Fruit fly (Drosophila melanogaster) whole organism, pupa: Measurements from ENCODE around the gene CG12219.

Experiments used
- CG10348 ChIP-seq: fragments of 200-800 bp; sonication (Bioruptor generic); IDR thresholded peaks from 2 replicates; pipeline ENCODE4 v1.3.6; 2022; ENCODE audit warnings: missing biosample characterization, missing genetic modification characterization
- CG12605 ChIP-seq: fragments of 200-800 bp; sonication (Bioruptor generic); IDR thresholded peaks from 2 replicates; pipeline ENCODE4 v1.3.6; 2022; ENCODE audit warnings: missing biosample characterization, missing genetic modification characterization
- CG13204 ChIP-seq: fragments of 200-800 bp; sonication (Bioruptor generic); optimal IDR thresholded peaks from 2 replicates; lab custom pipeline; 2018; ENCODE audit warnings: missing biosample characterization, mild to moderate bottlenecking, missing genetic modification characterization, moderate library complexity
- CG14655 ChIP-seq: fragments of 200-800 bp; sonication (Bioruptor generic); optimal IDR thresholded peaks from 3 replicates; lab custom pipeline; 2017; ENCODE audit warnings: mild to moderate bottlenecking, missing biosample characterization, missing genetic modification reagents, missing genetic modification characterization
- CG15710 ChIP-seq: fragments of 200-800 bp; sonication (Bioruptor generic); optimal IDR thresholded peaks from 2 replicates; lab custom pipeline; 2018; ENCODE audit warnings: missing biosample characterization, mild to moderate bottlenecking, missing genetic modification characterization, moderate library complexity
- CG17806 ChIP-seq: fragments of 200-800 bp; sonication (Bioruptor generic); optimal IDR thresholded peaks from 2 replicates; lab custom pipeline; 2018; ENCODE audit warnings: missing biosample characterization, mild to moderate bottlenecking, missing genetic modification characterization, moderate library complexity
- CG32121 ChIP-seq: fragments of 200-800 bp; sonication (Bioruptor generic); IDR thresholded peaks from 2 replicates; pipeline ENCODE4 v1.3.6; 2022; ENCODE audit warnings: missing biosample characterization, missing genetic modification characterization
- CG34367 ChIP-seq: fragments of 200-800 bp; sonication (Bioruptor generic); optimal IDR thresholded peaks from 2 replicates; lab custom pipeline; 2018; ENCODE audit warnings: missing biosample characterization, mild to moderate bottlenecking, missing genetic modification characterization
- CG4496 ChIP-seq: fragments of 200-800 bp; sonication (Bioruptor generic); IDR thresholded peaks from 3 replicates; pipeline ENCODE4 v1.3.6; 2022; ENCODE audit warnings: missing biosample characterization, missing genetic modification characterization
- CG8159 ChIP-seq: fragments of 200-800 bp; sonication (Bioruptor generic); optimal IDR thresholded peaks from 3 replicates; lab custom pipeline; 2018; ENCODE audit warnings: missing biosample characterization, mild to moderate bottlenecking, missing genetic modification characterization, moderate library complexity
- CG8301 ChIP-seq: fragments of 200-800 bp; sonication (Bioruptor generic); optimal IDR thresholded peaks from 2 replicates; lab custom pipeline; 2018; ENCODE audit warnings: missing biosample characterization, mild to moderate bottlenecking, missing genetic modification characterization
- CG9948 ChIP-seq: fragments of 200-800 bp; sonication (Bioruptor generic); optimal IDR thresholded peaks from 2 replicates; lab custom pipeline; 2018; ENCODE audit warnings: missing biosample characterization, mild to moderate bottlenecking, missing genetic modification characterization, moderate library complexity
- D1 ChIP-seq: fragments of 200-800 bp; sonication (Bioruptor generic); optimal IDR thresholded peaks from 2 replicates; lab custom pipeline; 2018; ENCODE audit warnings: missing biosample characterization, mild to moderate bottlenecking, missing genetic modification characterization, moderate library complexity
- EcR ChIP-seq: fragments of 200-800 bp; sonication (Bioruptor generic); optimal IDR thresholded peaks from 3 replicates; lab custom pipeline; 2019; ENCODE audit warnings: missing biosample characterization, missing genetic modification characterization, mild to moderate bottlenecking, moderate library complexity, missing genetic modification reagents
- Ets98B ChIP-seq: fragments of 200-800 bp; sonication (Bioruptor generic); IDR thresholded peaks from 2 replicates; pipeline ENCODE4 v1.3.6; 2022; ENCODE audit warnings: missing biosample characterization, missing genetic modification characterization
- Pif1A ChIP-seq: fragments of 200-800 bp; sonication (Bioruptor generic); optimal IDR thresholded peaks from 3 replicates; lab custom pipeline; 2016; ENCODE audit warnings: missing biosample characterization, missing genetic modification characterization
- Pif1B ChIP-seq: fragments of 200-800 bp; sonication (Bioruptor generic); optimal IDR thresholded peaks from 3 replicates; lab custom pipeline; 2016; ENCODE audit warnings: missing biosample characterization, missing genetic modification characterization
- Snoo ChIP-seq: fragments of 200-800 bp; sonication (Bioruptor generic); optimal IDR thresholded peaks from 3 replicates; lab custom pipeline; 2017; ENCODE audit warnings: missing biosample characterization, mild to moderate bottlenecking, missing genetic modification characterization, inconsistent platforms
- fd96Ca ChIP-seq: fragments of 200-800 bp; sonication (Bioruptor generic); IDR thresholded peaks from 3 replicates; pipeline ENCODE4 v1.3.6; 2022; ENCODE audit warnings: missing biosample characterization, missing genetic modification characterization
- gl ChIP-seq: fragments of 200-800 bp; sonication (Bioruptor generic); optimal IDR thresholded peaks from 2 replicates; lab custom pipeline; 2018; ENCODE audit warnings: missing biosample characterization, mild to moderate bottlenecking, missing genetic modification characterization
- rn ChIP-seq: fragments of 200-800 bp; sonication (Bioruptor generic); IDR thresholded peaks from 2 replicates; pipeline ENCODE4 v1.3.6; 2022; ENCODE audit warnings: missing biosample characterization, missing genetic modification characterization

The CG12219 gene

dm6 chrX:6267187-6267711 is 33.8 kb downstream of the CG12219 start, which contains the start of gene schlank:
schlank (minus strand) TSS chrX:6267228.
- TF ChIP-seq CG10348 (GFP tag; lab: Robert Waterston, UW) (no peak), rn (GFP tag; lab: Robert Waterston, UW) (0 out of 2 replicates have a peak, but pooled peaks have one; percentile 31), Pif1B (GFP tag; lab: Kevin White, UChicago) (no peak), CG12605 (GFP tag; lab: Robert Waterston, UW) (no peak), CG32121 (GFP tag; lab: Robert Waterston, UW) (peak; percentile 64), fd96Ca (peak; percentile 74; the same call in 2 of the 3 replicates), gl (tag; lab: Kevin White, UChicago) (no peak), CG4496 (GFP tag; lab: Robert Waterston, UW) (peak; percentile 82), CG9948 (tag; lab: Kevin White, UChicago) (peak; percentile 8), CG14655 (no peak), D1 (tag; lab: Kevin White, UChicago) (no peak), Snoo (tag; lab: Kevin White, UChicago) (peak; percentile 7), CG8301 (tag; lab: Kevin White, UChicago) (peak; percentile 39), CG15710 (tag; lab: Kevin White, UChicago) (peak; percentile 43), CG8159 (peak; percentile 63), Ets98B (GFP tag; lab: Robert Waterston, UW) (peak; percentile 65), Pif1A (no peak), CG17806 (tag; lab: Kevin White, UChicago) (peak; percentile 28), CG13204 (GFP tag; lab: Kevin White, UChicago) (no peak), EcR (GFP tag; lab: Kevin White, UChicago) (no peak), CG34367 (tag; lab: Kevin White, UChicago) (peak; percentile 28)

- TF ChIP-seq CG13204 (GFP tag; lab: Kevin White, UChicago) (no peak), CG4496 (GFP tag; lab: Robert Waterston, UW) (peak; percentile 31; the same call in 1 of the 3 replicates)
Measured at dm6 chrX:6266092-6266491, 35.0 kb downstream of the CG12219 start.

- peak; percentile 84 for TF ChIP-seq CG34367 (tag; lab: Kevin White, UChicago)
- peak; percentile 93 for TF ChIP-seq CG14655
- peak; percentile 88 for TF ChIP-seq CG8159
- no peak for TF ChIP-seq EcR (GFP tag; lab: Kevin White, UChicago)
- peak; percentile 95 for TF ChIP-seq CG32121 (GFP tag; lab: Robert Waterston, UW)
- TF ChIP-seq Ets98B (GFP tag; lab: Robert Waterston, UW): peak; percentile 88
- TF ChIP-seq CG10348 (GFP tag; lab: Robert Waterston, UW): peak; percentile 82
- peak; percentile 89 for TF ChIP-seq CG8301 (tag; lab: Kevin White, UChicago)
- peak; percentile 96 for TF ChIP-seq Pif1A
- peak; percentile 85 for TF ChIP-seq Snoo (tag; lab: Kevin White, UChicago)
- peak; percentile 84 for TF ChIP-seq CG17806 (tag; lab: Kevin White, UChicago)
- TF ChIP-seq CG12605 (GFP tag; lab: Robert Waterston, UW): peak; percentile 85
- peak; percentile 52 for TF ChIP-seq CG13204 (GFP tag; lab: Kevin White, UChicago)
- peak; percentile 96 for TF ChIP-seq fd96Ca
- TF ChIP-seq D1 (tag; lab: Kevin White, UChicago): no peak
- peak; percentile 86 for TF ChIP-seq CG15710 (tag; lab: Kevin White, UChicago)
- peak; percentile 89 for TF ChIP-seq CG9948 (tag; lab: Kevin White, UChicago)
- peak; percentile 92 for TF ChIP-seq CG4496 (GFP tag; lab: Robert Waterston, UW)
- TF ChIP-seq rn (GFP tag; lab: Robert Waterston, UW): peak; percentile 75; the same call in 1 of the 2 replicates
- peak; percentile 59 for TF ChIP-seq gl (tag; lab: Kevin White, UChicago)
- peak; percentile 91 for TF ChIP-seq Pif1B (GFP tag; lab: Kevin White, UChicago)
Measured at dm6 chrX:6265456-6265877, 35.6 kb downstream of the CG12219 start.

dm6 chrX:6264456-6264855 is 36.6 kb downstream of the CG12219 start:
- TF ChIP-seq gl (tag; lab: Kevin White, UChicago) (no peak), CG14655 (no peak)

- peak; percentile 69 for TF ChIP-seq CG32121 (GFP tag; lab: Robert Waterston, UW)
- TF ChIP-seq CG10348 (GFP tag; lab: Robert Waterston, UW): no peak
- no peak for TF ChIP-seq CG14655
- peak; percentile 14 for TF ChIP-seq Pif1A
- no peak for TF ChIP-seq Snoo (tag; lab: Kevin White, UChicago)
- TF ChIP-seq CG17806 (tag; lab: Kevin White, UChicago): peak; percentile 21
- TF ChIP-seq CG8301 (tag; lab: Kevin White, UChicago): peak; percentile 57
- TF ChIP-seq CG15710 (tag; lab: Kevin White, UChicago): peak; percentile 32
- peak; percentile 39 for TF ChIP-seq CG9948 (tag; lab: Kevin White, UChicago)
- TF ChIP-seq D1 (tag; lab: Kevin White, UChicago): no peak
- TF ChIP-seq CG12605 (GFP tag; lab: Robert Waterston, UW): no peak
- peak; percentile 16 for TF ChIP-seq CG34367 (tag; lab: Kevin White, UChicago)
- no peak for TF ChIP-seq CG4496 (GFP tag; lab: Robert Waterston, UW)
- no peak for TF ChIP-seq CG13204 (GFP tag; lab: Kevin White, UChicago)
- TF ChIP-seq fd96Ca: 0 out of 3 replicates have a peak, but pooled peaks have one; percentile 48
- peak; percentile 32 for TF ChIP-seq CG8159
- no peak for TF ChIP-seq gl (tag; lab: Kevin White, UChicago)
- no peak for TF ChIP-seq Pif1B (GFP tag; lab: Kevin White, UChicago)
- TF ChIP-seq Ets98B (GFP tag; lab: Robert Waterston, UW): peak; percentile 25; the same call in 1 of the 2 replicates
- TF ChIP-seq rn (GFP tag; lab: Robert Waterston, UW): 0 out of 2 replicates have a peak, but pooled peaks have one; percentile 15
Measured at dm6 chrX:6263614-6264130, 37.4 kb downstream of the CG12219 start.
